Worm (Caenorhabditis elegans) whole organism, late embryonic: ENCODE measurements around the gene rpt-4.

Experiments
- C08G9.2 ChIP-seq: sonication (generic microtip); optimal IDR thresholded peaks from 2 replicates; lab custom pipeline; 2016; ENCODE audit warnings: mild to moderate bottlenecking, missing genetic modification characterization, moderate library complexity, missing compliant biosample characterization
- C38D4.7 ChIP-seq: fragments of 200-800 bp; sonication (Bioruptor generic); optimal IDR thresholded peaks from 2 replicates; lab custom pipeline; 2018; ENCODE audit warnings: mild to moderate bottlenecking, missing genetic modification characterization, moderate library complexity, missing compliant biosample characterization
- F13H6.1 ChIP-seq: sonication (generic microtip); optimal IDR thresholded peaks from 2 replicates; lab custom pipeline; 2016; ENCODE audit warnings: missing genetic modification characterization, missing compliant biosample characterization
- T23F11.4 ChIP-seq: fragments of 200-800 bp; sonication (Bioruptor generic); optimal IDR thresholded peaks from 2 replicates; lab custom pipeline; 2018; ENCODE audit warnings: mild to moderate bottlenecking, missing genetic modification characterization, missing compliant biosample characterization
- ahr-1 ChIP-seq: sonication (generic microtip); optimal IDR thresholded peaks from 2 replicates; lab custom pipeline; 2016; ENCODE audit warnings: missing genetic modification characterization, missing compliant biosample characterization
- ama-1 ChIP-seq: fragments of 150-350 bp; optimal IDR thresholded peaks from 2 replicates; lab custom pipeline; 2014
- ceh-19 ChIP-seq: fragments of 200-800 bp; sonication (Bioruptor generic); optimal IDR thresholded peaks from 2 replicates; lab custom pipeline; 2018; ENCODE audit warnings: mild to moderate bottlenecking, missing genetic modification characterization, missing compliant biosample characterization
- ceh-22 ChIP-seq: sonication (generic microtip); optimal IDR thresholded peaks from 2 replicates; lab custom pipeline; 2017; ENCODE audit warnings: missing biosample characterization, missing genetic modification characterization
- ceh-24 ChIP-seq: sonication (generic microtip); optimal IDR thresholded peaks from 2 replicates; lab custom pipeline; 2016; ENCODE audit warnings: mild to moderate bottlenecking, missing genetic modification characterization, missing compliant biosample characterization
- ceh-31 ChIP-seq: sonication (generic microtip); optimal IDR thresholded peaks from 2 replicates; lab custom pipeline; 2016; ENCODE audit warnings: missing genetic modification characterization, missing compliant biosample characterization
- ceh-34 ChIP-seq: sonication (generic microtip); optimal IDR thresholded peaks from 2 replicates; lab custom pipeline; 2016; ENCODE audit warnings: mild to moderate bottlenecking, missing genetic modification characterization, missing compliant biosample characterization
- ceh-45 ChIP-seq: fragments of 200-800 bp; sonication (Bioruptor generic); IDR thresholded peaks from 2 replicates; pipeline ENCODE4 v1.3.6; 2022; ENCODE audit warnings: missing genetic modification reagents, missing genetic modification characterization, missing compliant biosample characterization
- ceh-6 ChIP-seq: fragments of 200-800 bp; sonication (Bioruptor generic); optimal IDR thresholded peaks from 2 replicates; lab custom pipeline; 2018; ENCODE audit warnings: mild to moderate bottlenecking, missing genetic modification characterization, missing compliant biosample characterization
- dve-1 ChIP-seq: sonication (generic microtip); optimal IDR thresholded peaks from 2 replicates; lab custom pipeline; 2017; ENCODE audit warnings: antibody characterized with exemption, mild to moderate bottlenecking, missing genetic modification characterization, missing compliant biosample characterization
- ets-4 ChIP-seq: sonication (generic microtip); optimal IDR thresholded peaks from 2 replicates; lab custom pipeline; 2016; ENCODE audit warnings: missing genetic modification characterization, missing compliant biosample characterization
- fax-1 ChIP-seq: sonication (generic microtip); optimal IDR thresholded peaks from 2 replicates; lab custom pipeline; 2016; ENCODE audit warnings: missing genotype, missing genetic modification characterization, missing compliant biosample characterization
- fkh-6 ChIP-seq: sonication (generic microtip); optimal IDR thresholded peaks from 2 replicates; lab custom pipeline; 2016; ENCODE audit warnings: missing genetic modification characterization, missing compliant biosample characterization
- hlh-13 ChIP-seq: fragments of 200-800 bp; sonication (Bioruptor generic); optimal IDR thresholded peaks from 2 replicates; lab custom pipeline; 2018; ENCODE audit warnings: mild to moderate bottlenecking, missing genetic modification characterization, missing compliant biosample characterization
- hlh-6 ChIP-seq: sonication (generic microtip); optimal IDR thresholded peaks from 2 replicates; lab custom pipeline; 2016; ENCODE audit warnings: missing genotype, missing genetic modification characterization, missing compliant biosample characterization
- hlh-8 ChIP-seq: sonication (generic microtip); optimal IDR thresholded peaks from 2 replicates; lab custom pipeline; 2016; ENCODE audit warnings: missing genotype, missing genetic modification characterization, missing compliant biosample characterization
- lim-6 ChIP-seq: sonication (generic microtip); optimal IDR thresholded peaks from 2 replicates; lab custom pipeline; 2016; ENCODE audit warnings: missing genetic modification characterization, missing compliant biosample characterization
- lin-11 ChIP-seq: fragments of 200-800 bp; sonication (Bioruptor generic); optimal IDR thresholded peaks from 2 replicates; lab custom pipeline; 2018; ENCODE audit warnings: mild to moderate bottlenecking, missing genetic modification characterization, missing compliant biosample characterization
- nfya-1 ChIP-seq: sonication (generic microtip); optimal IDR thresholded peaks from 2 replicates; lab custom pipeline; 2017; ENCODE audit warnings: missing genetic modification characterization, mild to moderate bottlenecking, missing compliant biosample characterization, antibody characterized with exemption, moderate library complexity
- npax-4 ChIP-seq: sonication (generic microtip); optimal IDR thresholded peaks from 2 replicates; lab custom pipeline; 2016; ENCODE audit warnings: missing genetic modification characterization, missing compliant biosample characterization
- pag-3 ChIP-seq: sonication (generic microtip); optimal IDR thresholded peaks from 2 replicates; lab custom pipeline; 2016; ENCODE audit warnings: missing compliant biosample characterization, missing genetic modification characterization, borderline replicate concordance
- pha-2 ChIP-seq: sonication (generic microtip); optimal IDR thresholded peaks from 2 replicates; lab custom pipeline; 2017; ENCODE audit warnings: mild to moderate bottlenecking, missing genetic modification characterization, missing compliant biosample characterization
- pha-4 ChIP-seq: fragments of 150-350 bp; optimal IDR thresholded peaks from 2 replicates; lab custom pipeline; 2018; ENCODE audit warnings: missing biosample characterization, missing genetic modification reagents, missing genetic modification characterization
- pqm-1 ChIP-seq: sonication (generic microtip); optimal IDR thresholded peaks from 2 replicates; lab custom pipeline; 2016; ENCODE audit warnings: missing genetic modification characterization, missing compliant biosample characterization
- pros-1 ChIP-seq: fragments of 150-350 bp; optimal IDR thresholded peaks from 2 replicates; lab custom pipeline; 2014; ENCODE audit warnings: missing biosample characterization, missing genetic modification reagents, missing genetic modification characterization
- ref-2 ChIP-seq: sonication (generic microtip); optimal IDR thresholded peaks from 2 replicates; lab custom pipeline; 2016; ENCODE audit warnings: missing genetic modification characterization, missing compliant biosample characterization
- tbx-7 ChIP-seq: sonication (generic microtip); optimal IDR thresholded peaks from 2 replicates; lab custom pipeline; 2016; ENCODE audit warnings: missing genotype, missing genetic modification characterization, missing compliant biosample characterization
- unc-42 ChIP-seq: sonication (generic microtip); optimal IDR thresholded peaks from 2 replicates; lab custom pipeline; 2016; ENCODE audit warnings: missing genotype, missing genetic modification characterization, missing compliant biosample characterization
- unc-55 ChIP-seq: sonication (generic microtip); optimal IDR thresholded peaks from 2 replicates; lab custom pipeline; 2017; ENCODE audit warnings: missing biosample characterization, missing genetic modification reagents, missing genetic modification characterization
- unc-86 ChIP-seq: sonication (generic microtip); optimal IDR thresholded peaks from 2 replicates; lab custom pipeline; 2016; ENCODE audit warnings: missing genetic modification characterization, missing compliant biosample characterization
- zip-5 ChIP-seq: sonication (generic microtip); optimal IDR thresholded peaks from 2 replicates; lab custom pipeline; 2016; ENCODE audit warnings: missing genetic modification characterization, missing compliant biosample characterization
- ztf-16 ChIP-seq: sonication (generic microtip); optimal IDR thresholded peaks from 2 replicates; lab custom pipeline; 2017; ENCODE audit warnings: missing genetic modification characterization, missing compliant biosample characterization

The rpt-4 gene

ce11 chrII:86794-87193 is 40.8 kb upstream of the rpt-4 start:
- TF ChIP-seq ceh-45 = no peak
- no peak for TF ChIP-seq pag-3
- TF ChIP-seq pha-2 = no peak
- TF ChIP-seq ceh-24 = no peak
- no peak for TF ChIP-seq ceh-19 (GFP tag; lab: Kevin White, UChicago)
- no peak for TF ChIP-seq unc-42 (tag; lab: Kevin White, UChicago)
- no peak for TF ChIP-seq fkh-6 (tag; lab: Kevin White, UChicago)
- no peak for TF ChIP-seq zip-5 (tag; lab: Kevin White, UChicago)
- TF ChIP-seq hlh-6 (tag; lab: Kevin White, UChicago) = no peak
- TF ChIP-seq tbx-7 (tag; lab: Kevin White, UChicago) = no peak

ce11 chrII:84134-84533 is 38.1 kb upstream of the rpt-4 start, which contains the start of gene C50D2.6:
TSS of gene C50D2.6 (plus strand) at chrII:84434.
- TF ChIP-seq ceh-22 (tag; lab: Kevin White, UChicago) (no peak), unc-42 (tag; lab: Kevin White, UChicago) (no peak), hlh-8 (tag; lab: Kevin White, UChicago) (no peak), ceh-19 (GFP tag; lab: Kevin White, UChicago) (no peak)

- TF ChIP-seq pha-2 (no peak), npax-4 (tag; lab: Kevin White, UChicago) (no peak), unc-86 (tag; lab: Kevin White, UChicago) (no peak), tbx-7 (tag; lab: Kevin White, UChicago) (no peak), F13H6.1 (tag; lab: Kevin White, UChicago) (no peak), fax-1 (tag; lab: Kevin White, UChicago) (no peak), C08G9.2 (tag; lab: Kevin White, UChicago) (no peak), T23F11.4 (GFP tag; lab: Kevin White, UChicago) (no peak), pros-1 (no peak), ahr-1 (tag; lab: Kevin White, UChicago) (no peak), lim-6 (tag; lab: Kevin White, UChicago) (no peak), ztf-16 (tag; lab: Kevin White, UChicago) (no peak)
These were observed 33.1 kb upstream of the rpt-4 start, which contains the start of gene C23H3.9 for ce11 chrII:79166-79565. TSS of gene C23H3.9 (minus strand) at chrII:79266.

DNA sequence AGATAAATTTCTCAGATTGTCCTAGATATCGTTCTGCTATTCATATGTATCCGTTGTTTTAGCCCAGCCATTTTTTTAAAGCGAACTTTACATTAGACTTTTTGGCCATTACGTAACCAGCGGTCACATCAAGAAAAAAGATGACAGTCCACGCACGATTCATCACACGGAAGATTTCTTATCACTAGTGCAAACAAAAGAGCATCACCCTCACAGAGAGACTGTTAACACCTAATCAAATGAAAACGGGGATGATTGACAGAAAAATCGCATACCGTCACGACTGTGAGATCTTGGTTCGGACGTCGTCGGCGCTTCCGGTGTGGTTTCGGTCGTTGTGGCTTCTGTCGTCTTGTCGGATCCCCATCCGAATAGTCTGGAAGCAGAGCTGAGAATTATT is 30.6 kb upstream of the rpt-4 start:
- TF ChIP-seq npax-4 (tag; lab: Kevin White, UChicago) = no peak
- no peak for TF ChIP-seq ref-2 (tag; lab: Kevin White, UChicago)
- TF ChIP-seq ceh-34 (tag; lab: Kevin White, UChicago) = no peak
- no peak for TF ChIP-seq unc-55 (GFP tag; lab: Kevin White, UChicago)
- no peak for TF ChIP-seq unc-86 (tag; lab: Kevin White, UChicago)
- no peak for TF ChIP-seq ceh-31
- TF ChIP-seq ceh-24 = no peak
- TF ChIP-seq hlh-13 (GFP tag; lab: Kevin White, UChicago) = no peak
- TF ChIP-seq lin-11 (tag; lab: Kevin White, UChicago) = no peak
- TF ChIP-seq pha-4 (tag; lab: Kevin White, UChicago) = no peak
- no peak for TF ChIP-seq C38D4.7
- no peak for TF ChIP-seq ceh-6 (GFP tag; lab: Kevin White, UChicago)
- TF ChIP-seq pqm-1 (tag; lab: Kevin White, UChicago) = no peak
- TF ChIP-seq pag-3 = no peak
- no peak for TF ChIP-seq zip-5 (tag; lab: Kevin White, UChicago)
- TF ChIP-seq, all 69 proteins: peak for 0

- TF ChIP-seq ceh-34 (tag; lab: Kevin White, UChicago) = peak; percentile 51
- TF ChIP-seq ets-4 = no peak
- TF ChIP-seq ceh-31 = no peak
- TF ChIP-seq, all 69 proteins: peak for 1
These were observed 29.8 kb upstream of the rpt-4 start for ce11 chrII:75831-76230.

- TF ChIP-seq C08G9.2 (tag; lab: Kevin White, UChicago) = no peak
- TF ChIP-seq hlh-8 (tag; lab: Kevin White, UChicago) = no peak
- no peak for TF ChIP-seq C38D4.7
- TF ChIP-seq nfya-1 (tag; lab: Kevin White, UChicago) = no peak
- no peak for TF ChIP-seq dve-1 (tag; lab: Kevin White, UChicago)
- TF ChIP-seq ama-1 (lab: Kevin White, UChicago) = no peak
These were observed 27.9 kb upstream of the rpt-4 start for ce11 chrII:73892-74291.
